Worm (Caenorhabditis elegans): ENCODE data around the gene scl-9.

ce11 chrIV:13013231-13013630, 33.7 kb upstream of the scl-9 start:
- TF ChIP-seq pha-2 (tag; optimal IDR thresholded peaks at IDR 0.05) (no peak), ama-1 (optimal IDR thresholded peaks at IDR 0.05) (no peak), nhr-11 (tag; optimal IDR thresholded peaks at IDR 0.05) (no peak), odd-2 (tag; optimal IDR thresholded peaks at IDR 0.05) (no peak)
